Worm (Caenorhabditis elegans): Measurements from ENCODE around the gene clec-137.

DNA sequence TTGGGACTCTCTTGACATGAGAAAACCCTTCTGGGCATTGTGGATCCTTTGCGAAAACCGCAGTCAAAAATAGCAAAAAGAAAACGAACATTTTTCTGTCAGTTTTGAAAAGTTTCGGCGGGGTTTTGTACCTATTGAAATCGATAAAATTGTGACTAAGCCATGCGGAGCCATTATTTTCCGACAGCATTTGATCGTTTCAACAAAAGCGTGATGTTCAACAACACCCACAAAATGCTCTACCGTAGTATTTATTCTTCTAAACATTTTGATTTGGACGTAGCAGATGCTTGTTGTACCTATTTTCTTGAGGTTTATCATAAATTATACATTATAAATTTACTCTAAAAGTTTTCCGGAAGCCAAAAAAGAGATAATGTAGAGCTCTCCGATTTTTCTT lies 1.4 kb downstream of the clec-137 start, which contains the start of gene clec-136:
- TF ChIP-seq ama-1 (optimal IDR thresholded peaks at IDR 0.05) (no peak), tbx-11 (GFP tag; IDR thresholded peaks at IDR 0.05) (no peak), tbx-37 (GFP tag; conservative IDR thresholded peaks at IDR 0.05) (no peak), pes-1 (GFP tag; IDR thresholded peaks at IDR 0.05) (no peak), aly-1 (tag; optimal IDR thresholded peaks at IDR 0.05) (no peak)

All from whole organism, early embryonic.